Fruit fly (Drosophila melanogaster): Measurements from ENCODE around the gene kraken.
A peak's percentile ranks its signal among the peaks of the same experiment; 100 is the strongest.

Gene kraken

dm6 chr2L:895448-895847 is 42.9 kb downstream of the kraken start:
- no peak for TF ChIP-seq Blimp-1 (GFP tag; optimal IDR thresholded peaks at IDR 0.05)
- TF ChIP-seq achi (GFP tag; optimal IDR thresholded peaks at IDR 0.05), result no peak
- peak; percentile 21 for TF ChIP-seq Hr39 (GFP tag; optimal IDR thresholded peaks at IDR 0.05)
- TF ChIP-seq cyc (GFP tag; optimal IDR thresholded peaks at IDR 0.05), result no peak
- no peak for TF ChIP-seq CG32006 (GFP tag; optimal IDR thresholded peaks at IDR 0.05)
- TF ChIP-seq Sox15 (GFP tag; optimal IDR thresholded peaks at IDR 0.05), result no peak
- TF ChIP-seq Lpt (GFP tag; optimal IDR thresholded peaks at IDR 0.05), result no peak
- TF ChIP-seq CG6163 (GFP tag; IDR thresholded peaks at IDR 0.05), result no peak
- no peak for TF ChIP-seq Smox (GFP tag; optimal IDR thresholded peaks at IDR 0.05)
- no peak for TF ChIP-seq CG6276 (GFP tag; optimal IDR thresholded peaks at IDR 0.05)
- no peak for TF ChIP-seq topi (GFP tag; optimal IDR thresholded peaks at IDR 0.05)
- no peak for TF ChIP-seq CG3919 (GFP tag; optimal IDR thresholded peaks at IDR 0.05)
- TF ChIP-seq Eip75B (GFP tag; optimal IDR thresholded peaks at IDR 0.05), result no peak
- TF ChIP-seq Ets21C (GFP tag; optimal IDR thresholded peaks at IDR 0.05), result no peak
- no peak for TF ChIP-seq CG15336 (GFP tag; IDR thresholded peaks at IDR 0.05)
- TF ChIP-seq acj6 (GFP tag; optimal IDR thresholded peaks at IDR 0.05), result no peak
- TF ChIP-seq CG11762 (GFP tag; optimal IDR thresholded peaks at IDR 0.05; ENCODE audit: insufficient read depth), result no peak
- TF ChIP-seq lz (GFP tag; optimal IDR thresholded peaks at IDR 0.05), result peak; percentile 4
- TF ChIP-seq Hr38 (GFP tag; optimal IDR thresholded peaks at IDR 0.05), result no peak
- peak; percentile 26 for TF ChIP-seq OdsH (GFP tag; optimal IDR thresholded peaks at IDR 0.05)
- no peak for TF ChIP-seq CG34406 (GFP tag; optimal IDR thresholded peaks at IDR 0.05)
- peak; percentile 22 for TF ChIP-seq CG31627 (GFP tag; optimal IDR thresholded peaks at IDR 0.05)
- no peak for TF ChIP-seq CG10669 (GFP tag; optimal IDR thresholded peaks at IDR 0.05)
- peak; percentile 34 for TF ChIP-seq Met (GFP tag; optimal IDR thresholded peaks at IDR 0.05)
- no peak for TF ChIP-seq CG1621 (tag; optimal IDR thresholded peaks at IDR 0.05)
- no peak for TF ChIP-seq fd85E (GFP tag; optimal IDR thresholded peaks at IDR 0.05)
- TF ChIP-seq CG11902 (GFP tag; optimal IDR thresholded peaks at IDR 0.05), result no peak
- TF ChIP-seq Sox14 (GFP tag; optimal IDR thresholded peaks at IDR 0.05), result no peak
- no peak for TF ChIP-seq CG7368 (GFP tag; optimal IDR thresholded peaks at IDR 0.05)
- TF ChIP-seq pdm3 (GFP tag; optimal IDR thresholded peaks at IDR 0.05), result peak; percentile 34
- 0 out of 3 replicates have a peak, but pooled peaks have one; percentile 23 for TF ChIP-seq eg (GFP tag; IDR thresholded peaks at IDR 0.05)
- no peak for TF ChIP-seq net (GFP tag; optimal IDR thresholded peaks at IDR 0.05)
- peak; percentile 12 for TF ChIP-seq Sox102F (GFP tag; optimal IDR thresholded peaks at IDR 0.05)
- no peak for TF ChIP-seq Ets96B (tag; optimal IDR thresholded peaks at IDR 0.05)
- no peak for TF ChIP-seq ss (GFP tag; optimal IDR thresholded peaks at IDR 0.05)
- TF ChIP-seq svp (GFP tag), result peak; percentile 73
- TF ChIP-seq esn (GFP tag; optimal IDR thresholded peaks at IDR 0.05), result peak; percentile 56
- no peak for TF ChIP-seq CG10631 (GFP tag; optimal IDR thresholded peaks at IDR 0.05)
- TF ChIP-seq CG6854 (GFP tag; optimal IDR thresholded peaks at IDR 0.05), result no peak

dm6 chr2L:897124-897523 is 44.6 kb downstream of the kraken start:
- no peak for TF ChIP-seq CG31627 (GFP tag; optimal IDR thresholded peaks at IDR 0.05)
- no peak for TF ChIP-seq Smox (GFP tag; optimal IDR thresholded peaks at IDR 0.05)
- no peak for TF ChIP-seq Blimp-1 (GFP tag; optimal IDR thresholded peaks at IDR 0.05)
- TF ChIP-seq CG10669 (GFP tag; optimal IDR thresholded peaks at IDR 0.05), result no peak
- no peak for TF ChIP-seq Eip78C (GFP tag)
- TF ChIP-seq Gug (GFP tag; IDR thresholded peaks at IDR 0.05), result no peak
- no peak for TF ChIP-seq dsx (GFP tag; optimal IDR thresholded peaks at IDR 0.05; ENCODE audit: poor library complexity, severe bottlenecking)
- peak; percentile 24 for TF ChIP-seq svp (GFP tag)

Data from whole organism, prepupa.